Worm (Caenorhabditis elegans) whole organism, L4 larva: ENCODE data around the gene ekl-5.

ENCODE experiments used
- F10B5.3 ChIP-seq: sonication (generic microtip); optimal IDR thresholded peaks from 2 replicates; lab custom pipeline; 2016; ENCODE audit warnings: mild to moderate bottlenecking, missing genetic modification characterization, missing compliant biosample characterization
- F44E2.7 ChIP-seq: fragments of 200-800 bp; sonication (Bioruptor generic); IDR thresholded peaks from 2 replicates; pipeline ENCODE4 v2.1.2; 2022; ENCODE audit warnings: missing genetic modification characterization, missing compliant biosample characterization
- F49E8.2 ChIP-seq: sonication (generic microtip); optimal IDR thresholded peaks from 2 replicates; lab custom pipeline; 2016; ENCODE audit warnings: missing compliant biosample characterization, mild to moderate bottlenecking, missing genetic modification characterization, borderline replicate concordance
- T20F7.1 ChIP-seq: fragments of 200-800 bp; sonication (Bioruptor generic); optimal IDR thresholded peaks from 2 replicates; lab custom pipeline; 2018; ENCODE audit warnings: mild to moderate bottlenecking, missing genetic modification characterization, missing compliant biosample characterization
- Y105C5A.15 ChIP-seq: fragments of 200-800 bp; sonication (Bioruptor generic); IDR thresholded peaks from 2 replicates; pipeline ENCODE4 v1.3.6; 2022; ENCODE audit warnings: missing genetic modification characterization, missing compliant biosample characterization
- arid-1 ChIP-seq: fragments of 200-800 bp; sonication (Bioruptor generic); conservative IDR thresholded peaks from 2 replicates; pipeline ENCODE4 v1.3.6; 2022; ENCODE audit warnings: missing genetic modification reagents, missing genetic modification characterization, missing compliant biosample characterization
- ceh-44 ChIP-seq: fragments of 200-800 bp; sonication (Bioruptor generic); IDR thresholded peaks from 2 replicates; pipeline ENCODE4 v1.3.6; 2022; ENCODE audit warnings: missing genetic modification reagents, missing genetic modification characterization, missing compliant biosample characterization
- daf-12 ChIP-seq: fragments of 150-350 bp; optimal IDR thresholded peaks from 2 replicates; lab custom pipeline; 2014; ENCODE audit warnings: missing biosample characterization, missing genetic modification reagents, missing genetic modification characterization
- daf-16 ChIP-seq, 3 experiments: sonication (generic microtip); optimal IDR thresholded peaks; 2 replicates each; lab custom pipeline; 2016 to 2017; ENCODE audit warnings: missing genetic modification characterization in 3 of 3, missing genetic modification reagents in 3 of 3, mild to moderate bottlenecking in 2 of 3, missing compliant biosample characterization in 2 of 3, missing biosample characterization in 1 of 3, moderate library complexity in 1 of 3
- daf-19 ChIP-seq: fragments of 200-800 bp; sonication (Bioruptor generic); conservative IDR thresholded peaks from 2 replicates; pipeline ENCODE4 v1.3.6; 2022; ENCODE audit warnings: missing genetic modification characterization, missing compliant biosample characterization
- dmd-9 ChIP-seq: fragments of 200-800 bp; sonication (Bioruptor generic); IDR thresholded peaks from 2 replicates; pipeline ENCODE4 v1.3.6; 2022; ENCODE audit warnings: missing genetic modification reagents, missing genetic modification characterization, missing compliant biosample characterization
- dpl-1 ChIP-seq: fragments of 150-350 bp; optimal IDR thresholded peaks from 2 replicates; lab custom pipeline; 2014; ENCODE audit warnings: missing biosample characterization, missing genetic modification reagents, missing genetic modification characterization
- egl-27 ChIP-seq: sonication (generic microtip); optimal IDR thresholded peaks from 3 replicates; lab custom pipeline; 2017; ENCODE audit warnings: missing biosample characterization, missing genetic modification reagents, missing genetic modification characterization
- egl-43 ChIP-seq: fragments of 200-800 bp; sonication (Bioruptor generic); IDR thresholded peaks from 2 replicates; pipeline ENCODE4 v1.3.6; 2022; ENCODE audit warnings: missing genetic modification reagents, missing genetic modification characterization, missing compliant biosample characterization
- fkh-10 ChIP-seq: fragments of 150-350 bp; optimal IDR thresholded peaks from 2 replicates; lab custom pipeline; 2014; ENCODE audit warnings: missing biosample characterization, missing genetic modification reagents, missing genetic modification characterization
- hlh-30 ChIP-seq: sonication (generic microtip); optimal IDR thresholded peaks from 2 replicates; lab custom pipeline; 2017; ENCODE audit warnings: antibody characterized with exemption, mild to moderate bottlenecking, missing genetic modification characterization, missing compliant biosample characterization; ENCODE audit not compliant: insufficient read depth
- jun-1 ChIP-seq: fragments of 150-350 bp; optimal IDR thresholded peaks from 2 replicates; lab custom pipeline; 2014; ENCODE audit warnings: missing biosample characterization, missing genetic modification reagents, missing genetic modification characterization
- lin-1 ChIP-seq: fragments of 200-800 bp; sonication (Bioruptor generic); IDR thresholded peaks from 2 replicates; pipeline ENCODE4 v1.3.6; 2022; ENCODE audit warnings: missing genetic modification reagents, missing genetic modification characterization, missing compliant biosample characterization
- lin-38 ChIP-seq: fragments of 200-800 bp; sonication (Bioruptor generic); IDR thresholded peaks from 2 replicates; pipeline ENCODE4 v1.3.6; 2022; ENCODE audit warnings: missing genetic modification reagents, missing genetic modification characterization, missing compliant biosample characterization
- madf-9 ChIP-seq: fragments of 200-800 bp; sonication (Bioruptor generic); conservative IDR thresholded peaks from 2 replicates; pipeline ENCODE4 v1.3.6; 2022; ENCODE audit warnings: missing genetic modification reagents, missing genetic modification characterization, missing compliant biosample characterization
- mes-2 ChIP-seq: sonication (generic microtip); optimal IDR thresholded peaks from 2 replicates; lab custom pipeline; 2016; ENCODE audit warnings: missing genotype, mild to moderate bottlenecking, missing genetic modification characterization, missing compliant biosample characterization; ENCODE audit not compliant: poor library complexity, severe bottlenecking
- nhr-10 ChIP-seq: fragments of 150-350 bp; optimal IDR thresholded peaks from 2 replicates; lab custom pipeline; 2014; ENCODE audit warnings: missing biosample characterization, missing genetic modification characterization
- nhr-102 ChIP-seq: sonication (generic microtip); optimal IDR thresholded peaks from 2 replicates; lab custom pipeline; 2016; ENCODE audit warnings: mild to moderate bottlenecking, missing genetic modification characterization, moderate library complexity, missing compliant biosample characterization
- nhr-237 ChIP-seq: sonication (generic microtip); optimal IDR thresholded peaks from 2 replicates; lab custom pipeline; 2017; ENCODE audit warnings: missing biosample characterization, missing genetic modification characterization
- nhr-28 ChIP-seq: fragments of 150-350 bp; optimal IDR thresholded peaks from 2 replicates; lab custom pipeline; 2014; ENCODE audit warnings: missing biosample characterization, missing genetic modification characterization
- nhr-42 ChIP-seq: fragments of 200-800 bp; sonication (Bioruptor generic); IDR thresholded peaks from 2 replicates; pipeline ENCODE4 v1.3.6; 2022; ENCODE audit warnings: missing genetic modification characterization, missing compliant biosample characterization
- pha-4 ChIP-seq, 2 experiments: fragments of 150-350 bp in 1 of 2; fragments of 200-800 bp in 1 of 2; sonication (Bioruptor generic) in 1 of 2; IDR thresholded peaks in 1 of 2; optimal IDR thresholded peaks in 1 of 2; 2 replicates each; pipeline versions ENCODE4 v1.3.6 to Lab custom; 2014 to 2022; ENCODE audit warnings: missing genetic modification characterization in 2 of 2, missing genetic modification reagents in 2 of 2, missing biosample characterization in 1 of 2, missing compliant biosample characterization in 1 of 2
- php-3 ChIP-seq: fragments of 200-800 bp; sonication (Bioruptor generic); IDR thresholded peaks from 2 replicates; pipeline ENCODE4 v1.3.6; 2022; ENCODE audit warnings: missing genetic modification reagents, missing genetic modification characterization, missing compliant biosample characterization
- saeg-2 ChIP-seq: fragments of 200-800 bp; sonication (Bioruptor generic); IDR thresholded peaks from 2 replicates; pipeline ENCODE4 v1.3.6; 2022; ENCODE audit warnings: missing genetic modification reagents, missing genetic modification characterization, missing compliant biosample characterization
- set-16 ChIP-seq: fragments of 200-800 bp; sonication (Bioruptor generic); IDR thresholded peaks from 2 replicates; pipeline ENCODE4 v1.3.6; 2022; ENCODE audit warnings: missing genetic modification reagents, missing genetic modification characterization, missing compliant biosample characterization
- snpc-1.2 ChIP-seq: fragments of 200-800 bp; sonication (Bioruptor generic); IDR thresholded peaks from 2 replicates; pipeline ENCODE4 v1.3.6; 2022; ENCODE audit warnings: missing genetic modification reagents, missing genetic modification characterization, missing compliant biosample characterization
- snpc-4 ChIP-seq: fragments of 150-350 bp; optimal IDR thresholded peaks from 2 replicates; lab custom pipeline; 2014; ENCODE audit warnings: missing biosample characterization, missing genetic modification characterization
- spr-3 ChIP-seq: fragments of 200-800 bp; sonication (Bioruptor generic); optimal IDR thresholded peaks from 2 replicates; lab custom pipeline; 2018; ENCODE audit warnings: mild to moderate bottlenecking, missing genetic modification characterization, missing compliant biosample characterization
- tra-1 ChIP-seq: fragments of 200-800 bp; sonication (Bioruptor generic); IDR thresholded peaks from 2 replicates; pipeline ENCODE4 v1.3.6; 2022; ENCODE audit warnings: missing genetic modification reagents, missing genetic modification characterization, missing compliant biosample characterization
- unc-62 ChIP-seq, 3 experiments: fragments of 150-350 bp in 1 of 3; sonication (generic microtip); optimal IDR thresholded peaks in 2 of 3; peaks in 1 of 3; 1 replicate in 1 of 3; 2 replicates in 2 of 3; lab custom pipeline; 2014 to 2017; ENCODE audit warnings: missing biosample characterization in 3 of 3, missing genetic modification characterization in 3 of 3, missing genetic modification reagents in 3 of 3, missing genotype in 1 of 3
- zfp-2 ChIP-seq: sonication (generic microtip); optimal IDR thresholded peaks from 2 replicates; lab custom pipeline; 2016; ENCODE audit warnings: mild to moderate bottlenecking, missing genetic modification characterization, missing compliant biosample characterization

The ekl-5 gene

ce11 chrX:13935615-13936014 lies 18.6 kb upstream of the ekl-5 start:
- TF ChIP-seq set-16 (peak; percentile 83), ceh-44 (0 out of 2 replicates have a peak, but pooled peaks have one; percentile 9)

DNA sequence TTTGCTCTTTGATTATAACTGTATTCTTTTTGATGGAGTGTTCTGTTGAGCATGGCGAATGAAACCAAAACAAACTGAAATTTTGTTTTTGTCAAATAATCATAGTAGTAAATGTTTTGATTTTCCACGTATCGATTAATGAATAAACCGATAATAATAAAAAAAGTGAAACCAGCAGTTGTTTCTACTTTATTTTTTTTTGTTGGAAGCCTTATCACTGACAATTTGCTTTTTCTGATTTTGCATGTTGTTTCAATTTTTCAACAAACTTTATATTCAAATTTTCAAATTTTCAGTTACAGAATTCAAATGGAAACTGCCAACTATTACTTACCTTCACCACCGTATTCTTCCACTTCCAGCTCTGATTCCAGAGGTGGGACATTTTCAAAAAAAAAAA lies 17.6 kb upstream of the ekl-5 start, which contains the start of gene elt-3:
Gene elt-3, plus strand, starts transcription at position 301 of the 400 bp plus-strand sequence.
- TF ChIP-seq hlh-30 (tag; lab: Kevin White, UChicago), result no peak
- no peak for TF ChIP-seq dpl-1 (GFP tag; lab: Kevin White, UChicago)
- TF ChIP-seq madf-9 (GFP tag; lab: Robert Waterston, UW), result no peak
- no peak for TF ChIP-seq unc-62 (GFP tag; optimal IDR thresholded peaks at IDR 0.05 in 1 of 2; lab: Kevin White, UChicago)
- no peak for TF ChIP-seq unc-62 (tag; optimal IDR thresholded peaks at IDR 0.05; lab: Kevin White, UChicago)
- TF ChIP-seq snpc-1.2 (GFP tag; lab: Robert Waterston, UW), result no peak
- no peak for TF ChIP-seq mes-2 (tag; lab: Kevin White, UChicago)
- TF ChIP-seq dmd-9 (GFP tag; lab: Robert Waterston, UW), result no peak
- TF ChIP-seq nhr-28, result no peak
- TF ChIP-seq lin-1 (GFP tag; lab: Robert Waterston, UW), result no peak
- TF ChIP-seq pha-4 (GFP tag; IDR thresholded peaks at IDR 0.05; lab: Robert Waterston, UW), result no peak
- no peak for TF ChIP-seq pha-4 (tag; optimal IDR thresholded peaks at IDR 0.05; lab: Kevin White, UChicago)
- no peak for TF ChIP-seq fkh-10 (GFP tag; lab: Kevin White, UChicago)
- TF ChIP-seq snpc-4 (tag; lab: Kevin White, UChicago), result no peak
- TF ChIP-seq nhr-10, result no peak
- no peak for TF ChIP-seq nhr-237
- TF ChIP-seq daf-19, result no peak
- no peak for TF ChIP-seq spr-3 (GFP tag; lab: Kevin White, UChicago)
- TF ChIP-seq egl-43, result no peak
- TF ChIP-seq lin-38, result no peak

- TF ChIP-seq F10B5.3 (tag; lab: Kevin White, UChicago), result no peak
- no peak for TF ChIP-seq snpc-1.2 (GFP tag; lab: Robert Waterston, UW)
- TF ChIP-seq T20F7.1, result no peak
- TF ChIP-seq F49E8.2 (tag; lab: Kevin White, UChicago), result no peak
- no peak for TF ChIP-seq daf-16 (GFP tag; optimal IDR thresholded peaks at IDR 0.05; lab: Kevin White, UChicago)
- no peak for TF ChIP-seq daf-16 (tag; optimal IDR thresholded peaks at IDR 0.05; lab: Kevin White, UChicago)
- TF ChIP-seq tra-1 (GFP tag; lab: Robert Waterston, UW), result no peak
- TF ChIP-seq arid-1 (GFP tag; lab: Robert Waterston, UW), result no peak
- TF ChIP-seq, all 104 proteins: peak for 0
These were observed 12.6 kb upstream of the ekl-5 start, which contains the start of gene meg-1 for ce11 chrX:13929534-13929933. TSS of gene meg-1 (minus strand) at chrX:13929634.

DNA sequence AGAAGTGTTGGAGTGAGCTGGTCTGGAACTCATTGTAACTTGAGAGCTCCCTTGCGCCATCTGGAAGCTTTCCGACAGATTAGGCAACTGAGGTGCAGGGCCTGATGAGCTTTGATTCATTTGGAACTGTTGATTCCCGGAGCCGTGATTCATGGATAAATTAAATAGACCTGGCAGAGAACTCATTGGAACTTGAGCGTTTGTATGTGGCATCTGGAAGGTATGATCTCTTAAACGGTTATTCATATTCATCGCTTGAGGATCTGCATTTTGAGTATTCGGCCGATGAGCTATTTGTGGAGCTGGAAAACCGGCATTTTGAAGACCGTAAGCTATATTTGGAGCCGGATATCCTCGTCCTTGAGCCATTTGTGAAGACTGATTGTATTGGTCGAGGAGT lies 11.6 kb upstream of the ekl-5 start:
- no peak for TF ChIP-seq jun-1 (tag; lab: Kevin White, UChicago)
- no peak for TF ChIP-seq egl-27 (tag; lab: Kevin White, UChicago)
- no peak for TF ChIP-seq daf-12 (tag; lab: Kevin White, UChicago)
- no peak for TF ChIP-seq nhr-102 (tag; lab: Kevin White, UChicago)
- TF ChIP-seq php-3 (GFP tag; lab: Robert Waterston, UW), result no peak
- TF ChIP-seq nhr-42 (GFP tag; lab: Robert Waterston, UW), result no peak
- TF ChIP-seq Y105C5A.15 (GFP tag; lab: Robert Waterston, UW), result no peak
- no peak for TF ChIP-seq zfp-2
- no peak for TF ChIP-seq F44E2.7 (GFP tag; lab: Robert Waterston, UW)
- TF ChIP-seq pha-4 (GFP tag; IDR thresholded peaks at IDR 0.05; lab: Robert Waterston, UW), result no peak
- no peak for TF ChIP-seq pha-4 (tag; optimal IDR thresholded peaks at IDR 0.05; lab: Kevin White, UChicago)
- TF ChIP-seq saeg-2 (GFP tag; lab: Robert Waterston, UW), result no peak
